Fruit fly (Drosophila melanogaster) whole organism, embryonic: Measurements from ENCODE around the gene RhoGAP18B.

Experiments
- Aef1 ChIP-seq: fragments of 200-800 bp; sonication (Bioruptor generic); IDR thresholded peaks from 3 replicates; pipeline ENCODE4 v1.3.6; 2022; ENCODE audit warnings: missing biosample characterization, missing genetic modification characterization
- CG10147 ChIP-seq: fragments of 200-800 bp; sonication (Bioruptor generic); optimal IDR thresholded peaks from 2 replicates; lab custom pipeline; 2019; ENCODE audit warnings: missing biosample characterization, mild to moderate bottlenecking, missing genetic modification characterization, moderate library complexity
- CG10209 ChIP-seq: fragments of 200-800 bp; sonication (Bioruptor generic); optimal IDR thresholded peaks from 3 replicates; lab custom pipeline; 2017; ENCODE audit warnings: missing biosample characterization, mild to moderate bottlenecking, missing genetic modification characterization, missing genetic modification reagents
- CG10654 ChIP-seq: fragments of 200-800 bp; sonication (Bioruptor generic); optimal IDR thresholded peaks from 2 replicates; lab custom pipeline; 2016; ENCODE audit warnings: missing biosample characterization, missing genetic modification characterization
- CG11723 ChIP-seq: fragments of 200-800 bp; sonication (Bioruptor generic); optimal IDR thresholded peaks from 2 replicates; lab custom pipeline; 2017; ENCODE audit warnings: missing biosample characterization, mild to moderate bottlenecking, missing genetic modification characterization
- CG12155 ChIP-seq: fragments of 200-800 bp; sonication (Bioruptor generic); optimal IDR thresholded peaks from 3 replicates; lab custom pipeline; 2016; ENCODE audit warnings: missing biosample characterization, missing genetic modification characterization
- CG1529 ChIP-seq: fragments of 200-800 bp; sonication (Bioruptor generic); optimal IDR thresholded peaks from 3 replicates; lab custom pipeline; 2018; ENCODE audit warnings: missing biosample characterization, missing genetic modification characterization
- CG17568 ChIP-seq: fragments of 200-800 bp; sonication (Bioruptor generic); optimal IDR thresholded peaks from 2 replicates; lab custom pipeline; 2018; ENCODE audit warnings: missing biosample characterization, mild to moderate bottlenecking, missing genetic modification characterization, moderate library complexity
- CG17829 ChIP-seq: fragments of 200-800 bp; optimal IDR thresholded peaks from 2 replicates; lab custom pipeline; 2019; ENCODE audit warnings: missing biosample characterization, mild to moderate bottlenecking, missing genetic modification characterization, moderate library complexity
- CG18476 ChIP-seq: fragments of 200-800 bp; sonication (Bioruptor generic); optimal IDR thresholded peaks from 2 replicates; lab custom pipeline; 2016; ENCODE audit warnings: missing biosample characterization, mild to moderate bottlenecking, missing genetic modification characterization
- CG2202 ChIP-seq: fragments of 200-800 bp; sonication (Bioruptor generic); optimal IDR thresholded peaks from 2 replicates; lab custom pipeline; 2018; ENCODE audit warnings: missing biosample characterization, mild to moderate bottlenecking, missing genetic modification characterization
- CG30020 ChIP-seq: fragments of 200-800 bp; optimal IDR thresholded peaks from 2 replicates; lab custom pipeline; 2019; ENCODE audit warnings: missing biosample characterization, mild to moderate bottlenecking, missing genetic modification characterization, moderate library complexity
- CG32532 ChIP-seq: fragments of 200-800 bp; sonication (Bioruptor generic); IDR thresholded peaks from 2 replicates; pipeline ENCODE4 v1.3.6; 2022; ENCODE audit warnings: missing biosample characterization, missing genetic modification characterization
- CG42726 ChIP-seq: fragments of 200-800 bp; sonication (Bioruptor generic); IDR thresholded peaks from 2 replicates; pipeline ENCODE4 v1.3.6; 2022; ENCODE audit warnings: missing biosample characterization, missing genetic modification characterization; ENCODE audit not compliant: partially characterized antibody
- CG4328 ChIP-seq: fragments of 200-800 bp; sonication (Bioruptor generic); optimal IDR thresholded peaks from 3 replicates; lab custom pipeline; 2017; ENCODE audit warnings: missing biosample characterization, missing genetic modification reagents, missing genetic modification characterization
- CG4617 ChIP-seq: fragments of 200-800 bp; sonication (Bioruptor generic); optimal IDR thresholded peaks from 3 replicates; lab custom pipeline; 2016; ENCODE audit warnings: missing biosample characterization, missing genetic modification characterization, borderline replicate concordance
- CG7745 ChIP-seq: fragments of 200-800 bp; sonication (Bioruptor generic); optimal IDR thresholded peaks from 2 replicates; lab custom pipeline; 2018; ENCODE audit warnings: missing biosample characterization, mild to moderate bottlenecking, missing genetic modification characterization, moderate library complexity
- CG8290 ChIP-seq, 3 experiments: fragments of 200-800 bp; sonication (Bioruptor generic); optimal IDR thresholded peaks; 2 replicates each; lab custom pipeline; 2016 to 2019; ENCODE audit warnings: missing biosample characterization in 3 of 3, missing genetic modification characterization in 3 of 3, mild to moderate bottlenecking in 2 of 3, moderate library complexity in 1 of 3
- D19B ChIP-seq: fragments of 200-800 bp; sonication (Bioruptor generic); optimal IDR thresholded peaks from 2 replicates; lab custom pipeline; 2017; ENCODE audit warnings: missing biosample characterization, mild to moderate bottlenecking, missing genetic modification characterization
- Drgx ChIP-seq: fragments of 200-800 bp; sonication (Bioruptor generic); IDR thresholded peaks from 2 replicates; pipeline ENCODE4 v1.3.6; 2022; ENCODE audit warnings: missing biosample characterization, missing genetic modification characterization
- HmgD ChIP-seq: fragments of 200-800 bp; sonication (Bioruptor generic); optimal IDR thresholded peaks from 3 replicates; lab custom pipeline; 2016; ENCODE audit warnings: missing biosample characterization, missing genetic modification characterization
- Hr51 ChIP-seq, 2 experiments: fragments of 200-800 bp; sonication (Bioruptor generic); optimal IDR thresholded peaks; 2 replicates in 1 of 2; 3 replicates in 1 of 2; lab custom pipeline; 2016 to 2018; ENCODE audit warnings: missing biosample characterization in 2 of 2, missing genetic modification characterization in 2 of 2, mild to moderate bottlenecking in 1 of 2, moderate library complexity in 1 of 2
- Lhr ChIP-seq: fragments of 200-800 bp; sonication (Bioruptor generic); optimal IDR thresholded peaks from 3 replicates; lab custom pipeline; 2017; ENCODE audit warnings: mild to moderate bottlenecking, missing biosample characterization, missing genetic modification reagents, missing genetic modification characterization
- NFAT ChIP-seq: fragments of 200-800 bp; sonication (Bioruptor generic); IDR thresholded peaks from 2 replicates; pipeline ENCODE4 v1.3.6; 2022; ENCODE audit warnings: missing biosample characterization, missing genetic modification characterization
- Oli ChIP-seq: fragments of 200-800 bp; sonication (Bioruptor generic); optimal IDR thresholded peaks from 2 replicates; lab custom pipeline; 2018; ENCODE audit warnings: missing biosample characterization, mild to moderate bottlenecking, missing genetic modification characterization, moderate library complexity
- PHDP ChIP-seq: fragments of 200-800 bp; sonication (Bioruptor generic); optimal IDR thresholded peaks from 3 replicates; lab custom pipeline; 2018; ENCODE audit warnings: missing biosample characterization, mild to moderate bottlenecking, missing genetic modification characterization, moderate library complexity
- Rx ChIP-seq: fragments of 200-800 bp; sonication (Bioruptor generic); IDR thresholded peaks from 2 replicates; pipeline ENCODE4 v1.3.6; 2022; ENCODE audit warnings: missing biosample characterization, missing genetic modification characterization
- Six4 ChIP-seq: fragments of 200-800 bp; sonication (Bioruptor generic); optimal IDR thresholded peaks from 2 replicates; lab custom pipeline; 2016; ENCODE audit warnings: missing biosample characterization, missing genetic modification characterization
- Stat92E ChIP-seq, 3 experiments: fragments of >200 bp in 2 of 3; fragments of 200-800 bp in 1 of 3; sonication (Bioruptor generic) in 1 of 3; optimal IDR thresholded peaks; 2 replicates each; lab custom pipeline; 2017 to 2019; ENCODE audit warnings: missing biosample characterization in 3 of 3, missing genetic modification characterization in 3 of 3, mild to moderate bottlenecking in 1 of 3, moderate library complexity in 1 of 3
- aop ChIP-seq: fragments of 200-800 bp; sonication (Bioruptor generic); IDR thresholded peaks from 2 replicates; pipeline ENCODE4 v1.3.6; 2022; ENCODE audit warnings: missing biosample characterization, missing genetic modification characterization
- az2 ChIP-seq: fragments of 200-800 bp; sonication (Bioruptor generic); optimal IDR thresholded peaks from 3 replicates; lab custom pipeline; 2016; ENCODE audit warnings: missing biosample characterization, missing genetic modification characterization
- dm ChIP-seq: fragments of 200-800 bp; sonication (Bioruptor generic); optimal IDR thresholded peaks from 3 replicates; lab custom pipeline; 2016; ENCODE audit warnings: missing biosample characterization, missing genetic modification characterization
- dysf ChIP-seq: fragments of 200-800 bp; sonication (Bioruptor generic); IDR thresholded peaks from 3 replicates; pipeline ENCODE4 v1.3.6; 2022; ENCODE audit warnings: missing biosample characterization, missing genetic modification characterization
- esg ChIP-seq: fragments of 200-800 bp; sonication (Bioruptor generic); conservative IDR thresholded peaks from 2 replicates; pipeline ENCODE4 v1.3.6; 2022; ENCODE audit warnings: missing biosample characterization, missing genetic modification characterization
- eve ChIP-seq, 2 experiments: fragments of >200 bp; optimal IDR thresholded peaks; 2 replicates each; lab custom pipeline; 2017; ENCODE audit warnings: missing biosample characterization in 2 of 2, missing genetic modification characterization in 2 of 2
- fd64A ChIP-seq: fragments of 200-800 bp; sonication (Bioruptor generic); optimal IDR thresholded peaks from 3 replicates; lab custom pipeline; 2018; ENCODE audit warnings: missing biosample characterization, mild to moderate bottlenecking, missing genetic modification characterization
- gem ChIP-seq: fragments of 200-800 bp; sonication (Bioruptor generic); optimal IDR thresholded peaks from 2 replicates; lab custom pipeline; 2019; ENCODE audit warnings: missing biosample characterization, mild to moderate bottlenecking, missing genetic modification characterization, moderate library complexity
- h ChIP-seq: fragments of >200 bp; optimal IDR thresholded peaks from 2 replicates; lab custom pipeline; 2017
- hkb ChIP-seq, 2 experiments: fragments of 200-800 bp in 1 of 2; fragments of >200 bp in 1 of 2; sonication (Bioruptor generic) in 1 of 2; IDR thresholded peaks in 1 of 2; optimal IDR thresholded peaks in 1 of 2; 2 replicates each; pipeline versions ENCODE4 v1.3.6 to Lab custom; 2017 to 2022; ENCODE audit warnings: missing biosample characterization in 1 of 2, missing genetic modification characterization in 1 of 2
- jigr1 ChIP-seq: fragments of 200-800 bp; sonication (Bioruptor generic); IDR thresholded peaks from 3 replicates; pipeline ENCODE4 v1.3.6; 2022; ENCODE audit warnings: missing biosample characterization, missing genetic modification characterization
- jing ChIP-seq: fragments of 200-800 bp; sonication (Bioruptor generic); optimal IDR thresholded peaks from 2 replicates; lab custom pipeline; 2018; ENCODE audit warnings: missing biosample characterization, mild to moderate bottlenecking, missing genetic modification characterization
- lola ChIP-seq, 3 experiments: fragments of >200 bp in 2 of 3; fragments of 200-800 bp in 1 of 3; sonication (Bioruptor generic) in 1 of 3; optimal IDR thresholded peaks; 2 replicates each; lab custom pipeline; 2017 to 2019; ENCODE audit warnings: missing biosample characterization in 3 of 3, missing genetic modification characterization in 3 of 3, mild to moderate bottlenecking in 1 of 3, moderate library complexity in 1 of 3
- pho ChIP-seq: fragments of 200-800 bp; sonication (Bioruptor generic); optimal IDR thresholded peaks from 2 replicates; lab custom pipeline; 2016; ENCODE audit warnings: missing biosample characterization, missing genetic modification characterization
- pnt ChIP-seq: fragments of 200-800 bp; sonication (Bioruptor generic); optimal IDR thresholded peaks from 3 replicates; lab custom pipeline; 2016; ENCODE audit warnings: missing biosample characterization, missing genetic modification characterization
- prd ChIP-seq, 3 experiments: fragments of >200 bp in 2 of 3; fragments of 200-800 bp in 1 of 3; sonication (Bioruptor generic) in 1 of 3; optimal IDR thresholded peaks in 2 of 3; IDR thresholded peaks in 1 of 3; 2 replicates in 2 of 3; 3 replicates in 1 of 3; pipeline versions ENCODE4 v1.3.6 to Lab custom; 2017 to 2022; ENCODE audit warnings: missing biosample characterization in 1 of 3, missing genetic modification characterization in 1 of 3
- ro ChIP-seq: fragments of 200-800 bp; sonication (Bioruptor generic); IDR thresholded peaks from 2 replicates; pipeline ENCODE4 v1.3.6; 2022; ENCODE audit warnings: missing biosample characterization, missing genetic modification characterization
- sens-2 ChIP-seq: fragments of 200-800 bp; sonication (Bioruptor generic); IDR thresholded peaks from 2 replicates; pipeline ENCODE4 v1.3.6; 2022; ENCODE audit warnings: missing biosample characterization, missing genetic modification characterization
- slou ChIP-seq: fragments of 200-800 bp; sonication (Bioruptor generic); optimal IDR thresholded peaks from 3 replicates; lab custom pipeline; 2016; ENCODE audit warnings: missing biosample characterization, missing genetic modification characterization
- slp2 ChIP-seq: fragments of 200-800 bp; sonication (Bioruptor generic); optimal IDR thresholded peaks from 2 replicates; lab custom pipeline; 2016; ENCODE audit warnings: missing biosample characterization, missing genetic modification characterization
- twi ChIP-seq: fragments of 200-800 bp; optimal IDR thresholded peaks from 2 replicates; lab custom pipeline; 2019; ENCODE audit warnings: missing biosample characterization, mild to moderate bottlenecking, missing genetic modification characterization, moderate library complexity

The RhoGAP18B gene

DNA sequence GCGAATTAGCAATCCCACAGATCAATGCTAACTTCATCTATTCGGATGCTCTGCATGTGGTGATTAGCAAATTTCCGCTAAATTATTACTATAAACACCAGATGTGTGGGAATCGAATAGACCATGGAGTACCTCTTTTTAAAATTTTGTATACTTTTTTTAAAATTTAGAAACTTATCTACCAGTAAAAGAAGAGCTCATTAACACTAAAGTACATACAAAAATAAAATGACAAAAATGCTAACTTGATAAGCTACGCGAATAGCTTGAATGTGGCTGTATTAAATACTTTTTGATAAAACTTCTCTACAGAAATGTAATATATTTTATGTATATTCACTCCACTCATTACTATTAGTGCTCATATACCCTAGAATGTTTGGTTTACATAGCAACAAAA lies 7.2 kb upstream of the RhoGAP18B start (continued):
- TF ChIP-seq prd (optimal IDR thresholded peaks at IDR 0.05; lab: Kevin White, UChicago) (no peak), prd (GFP tag; IDR thresholded peaks at IDR 0.05; lab: Robert Waterston, UW) (no peak), D19B (peak; percentile 76), Stat92E (GFP tag; optimal IDR thresholded peaks at IDR 0.05; lab: Kevin White, UChicago) (no peak), CG32532 (GFP tag; lab: Robert Waterston, UW) (peak; percentile 7; the same call in 1 of the 2 replicates), CG8290 (GFP tag; optimal IDR thresholded peaks at IDR 0.05; lab: Kevin White, UChicago) (no peak), CG8290 (tag; optimal IDR thresholded peaks at IDR 0.05; lab: Kevin White, UChicago) (no peak), Lhr (GFP tag; lab: Kevin White, UChicago) (no peak), dysf (GFP tag; lab: Robert Waterston, UW) (no peak), Drgx (GFP tag; lab: Robert Waterston, UW) (no peak), hkb (optimal IDR thresholded peaks at IDR 0.05; lab: Kevin White, UChicago) (no peak), hkb (GFP tag; IDR thresholded peaks at IDR 0.05; lab: Robert Waterston, UW) (no peak), pho (no peak), CG42726 (GFP tag; lab: Robert Waterston, UW) (no peak), CG17829 (tag; lab: Kevin White, UChicago) (no peak), CG30020 (tag; lab: Kevin White, UChicago) (no peak), fd64A (no peak), Rx (GFP tag; lab: Robert Waterston, UW) (no peak), CG10147 (GFP tag; lab: Kevin White, UChicago) (no peak), CG4617 (GFP tag; lab: Kevin White, UChicago) (no peak), Oli (tag; lab: Kevin White, UChicago) (no peak), aop (no peak), Aef1 (no peak), CG11723 (no peak), slou (GFP tag; lab: Kevin White, UChicago) (no peak), slp2 (GFP tag; lab: Kevin White, UChicago) (no peak), HmgD (GFP tag; lab: Kevin White, UChicago) (no peak), Hr51 (GFP tag; optimal IDR thresholded peaks at IDR 0.05; lab: Kevin White, UChicago) (peak in 1 of 2 experiments; percentile 40), CG10654 (GFP tag; lab: Kevin White, UChicago) (no peak), CG4328 (GFP tag; lab: Kevin White, UChicago) (no peak), CG2202 (no peak), CG17568 (no peak), NFAT (GFP tag; lab: Robert Waterston, UW) (no peak), CG1529 (GFP tag; lab: Kevin White, UChicago) (no peak), PHDP (tag; lab: Kevin White, UChicago) (peak; percentile 34), CG12155 (GFP tag; lab: Kevin White, UChicago) (no peak), esg (no peak), sens-2 (GFP tag; lab: Robert Waterston, UW) (no peak), az2 (GFP tag; lab: Kevin White, UChicago) (no peak), lola (GFP tag; optimal IDR thresholded peaks at IDR 0.05; lab: Kevin White, UChicago) (no peak), CG7745 (tag; lab: Kevin White, UChicago) (no peak), jigr1 (no peak), dm (GFP tag; lab: Kevin White, UChicago) (no peak), CG18476 (no peak), Six4 (GFP tag; lab: Kevin White, UChicago) (no peak), jing (GFP tag; lab: Kevin White, UChicago) (no peak), ro (no peak), eve (GFP tag; optimal IDR thresholded peaks at IDR 0.05; lab: Kevin White, UChicago) (no peak), CG10209 (no peak), pnt (no peak), gem (peak; percentile 54), twi (tag; lab: Kevin White, UChicago) (no peak), h (lab: Kevin White, UChicago) (no peak)
